Fruit fly (Drosophila melanogaster): ENCODE data around the gene KdelR.

- TF ChIP-seq CG8478 (optimal IDR thresholded peaks at IDR 0.05) (no peak), CTCF (optimal IDR thresholded peaks at IDR 0.05) (no peak)
Measured at dm6 chr2L:10413251-10414127, 13.2 kb upstream of the KdelR start, which contains the start of the genes CG5355 and Klp31E.
